Worm (Caenorhabditis elegans): ENCODE measurements around the gene ptr-24.

ptr-24 gene

DNA sequence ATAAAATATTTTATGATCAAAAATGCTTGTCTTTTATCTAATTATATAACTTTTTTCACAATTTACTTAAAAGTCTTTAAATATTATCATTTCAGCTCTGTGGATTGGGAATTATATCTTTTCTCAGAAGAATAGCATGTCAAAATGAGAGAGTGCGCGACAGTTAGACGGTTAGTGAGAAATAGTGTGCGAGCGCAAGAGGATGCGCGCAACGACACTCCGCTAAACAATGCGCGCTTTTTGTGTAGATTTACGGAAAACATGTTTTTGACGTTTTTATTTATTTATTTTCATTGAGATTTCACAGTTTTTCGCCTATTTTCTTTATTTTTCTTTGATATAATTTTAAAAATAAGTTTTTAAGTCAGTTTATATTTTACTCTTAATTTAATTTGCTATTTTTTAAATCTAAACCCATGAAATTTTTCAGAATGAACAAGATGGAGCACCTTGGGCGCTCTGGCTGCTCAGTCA, 58.8 kb downstream of the ptr-24 start, which contains the start of gene F02C12.3 (continued):
- TF ChIP-seq ceh-16 (tag; optimal IDR thresholded peaks at IDR 0.05) (no peak), fkh-10 (GFP tag; optimal IDR thresholded peaks at IDR 0.05) (peak; percentile 39), ceh-9 (tag; optimal IDR thresholded peaks at IDR 0.05) (no peak), mdl-1 (tag; optimal IDR thresholded peaks at IDR 0.05) (no peak), jun-1 (tag; optimal IDR thresholded peaks at IDR 0.05) (peak; percentile 49), elt-3 (tag; optimal IDR thresholded peaks at IDR 0.05) (no peak), ZK546.5 (tag; optimal IDR thresholded peaks at IDR 0.05) (no peak), lsy-12 (tag; optimal IDR thresholded peaks at IDR 0.05) (no peak), ztf-4 (tag; optimal IDR thresholded peaks at IDR 0.05) (no peak), nhr-43 (tag; optimal IDR thresholded peaks at IDR 0.05; ENCODE audit: poor library complexity, severe bottlenecking) (peak; percentile 64), fos-1 (tag; optimal IDR thresholded peaks at IDR 0.05) (no peak)
